Fruit fly (Drosophila melanogaster): ENCODE data around the gene ChT.
A peak's percentile ranks its signal among the peaks of the same experiment; 100 is the strongest.

Gene ChT

dm6 chr3R:18643646-18644045 lies 36.8 kb upstream of the ChT start:
- no peak for TF ChIP-seq Eip74EF (GFP tag; optimal IDR thresholded peaks at IDR 0.05)
- TF ChIP-seq CG12942 (GFP tag; optimal IDR thresholded peaks at IDR 0.05), result no peak
- TF ChIP-seq Bdp1 (GFP tag; optimal IDR thresholded peaks at IDR 0.05), result no peak
- TF ChIP-seq bigmax (GFP tag; optimal IDR thresholded peaks at IDR 0.05), result no peak
- TF ChIP-seq CG7271 (tag; optimal IDR thresholded peaks at IDR 0.05), result no peak
- no peak for TF ChIP-seq CG8478 (optimal IDR thresholded peaks at IDR 0.05)
- TF ChIP-seq MESR4 (GFP tag; optimal IDR thresholded peaks at IDR 0.05), result no peak
- no peak for TF ChIP-seq Oli (tag; optimal IDR thresholded peaks at IDR 0.05)
- TF ChIP-seq Ets65A (GFP tag), result peak; percentile 63
- TF ChIP-seq CG13894 (tag; optimal IDR thresholded peaks at IDR 0.05), result peak; percentile 95
- no peak for TF ChIP-seq Lim3 (GFP tag; IDR thresholded peaks at IDR 0.05)
- TF ChIP-seq fd96Cb (tag; optimal IDR thresholded peaks at IDR 0.05), result no peak
- no peak for TF ChIP-seq Bgb (GFP tag; IDR thresholded peaks at IDR 0.05; ENCODE audit: partially characterized antibody)

dm6 chr3R:18658380-18658944 lies 21.9 kb upstream of the ChT start:
- TF ChIP-seq MBD-R2 (GFP tag; IDR thresholded peaks at IDR 0.05) (no peak), zfh2 (GFP tag; optimal IDR thresholded peaks at IDR 0.05) (no peak), Ets65A (GFP tag) (peak; percentile 72), toy (GFP tag; IDR thresholded peaks at IDR 0.05) (no peak), psq (GFP tag; optimal IDR thresholded peaks at IDR 0.05) (no peak), CG11560 (tag; IDR thresholded peaks at IDR 0.05) (no peak), gcm2 (GFP tag; optimal IDR thresholded peaks at IDR 0.05) (no peak), D (optimal IDR thresholded peaks at IDR 0.05) (peak; percentile 4), D (GFP tag; optimal IDR thresholded peaks at IDR 0.05) (no peak), Awh (GFP tag; IDR thresholded peaks at IDR 0.05) (no peak), Xrp1 (GFP tag; IDR thresholded peaks at IDR 0.05) (no peak), CG14710 (tag; optimal IDR thresholded peaks at IDR 0.05) (peak; percentile 92), CG32767 (GFP tag; IDR thresholded peaks at IDR 0.05) (no peak), Atf3 (GFP tag; optimal IDR thresholded peaks at IDR 0.05) (no peak), zf30C (GFP tag; optimal IDR thresholded peaks at IDR 0.05) (peak; percentile 48), CG17328 (GFP tag; IDR thresholded peaks at IDR 0.05) (no peak), Ravus (GFP tag; IDR thresholded peaks at IDR 0.05) (no peak), Trl (optimal IDR thresholded peaks at IDR 0.05) (peak; percentile 73 to 78), Trl (GFP tag; optimal IDR thresholded peaks at IDR 0.05) (no peak), CG17385 (GFP tag; optimal IDR thresholded peaks at IDR 0.05) (no peak), CG3726 (GFP tag; IDR thresholded peaks at IDR 0.05) (no peak), ci (GFP tag; IDR thresholded peaks at IDR 0.05) (0 out of 3 replicates have a peak, but pooled peaks have one; percentile 34), vvl (GFP tag; IDR thresholded peaks at IDR 0.05) (peak; percentile 40; the same call in 1 of the 2 replicates), sens (GFP tag) (no peak), CG4617 (GFP tag; optimal IDR thresholded peaks at IDR 0.05; ENCODE audit: borderline replicate concordance) (no peak), HLHmδ (GFP tag; optimal IDR thresholded peaks at IDR 0.05) (no peak), CG31365 (tag; optimal IDR thresholded peaks at IDR 0.05) (no peak), gce (GFP tag; IDR thresholded peaks at IDR 0.05) (no peak), prd (optimal IDR thresholded peaks at IDR 0.05) (no peak), prd (GFP tag; IDR thresholded peaks at IDR 0.05) (no peak), nerfin-2 (GFP tag; IDR thresholded peaks at IDR 0.05; ENCODE audit: partially characterized antibody) (no peak), CG11696 (GFP tag; IDR thresholded peaks at IDR 0.05) (0 out of 2 replicates have a peak, but pooled peaks have one; percentile 7), Asciz (GFP tag; optimal IDR thresholded peaks at IDR 0.05) (no peak), BEAF-32 (GFP tag; optimal IDR thresholded peaks at IDR 0.05) (no peak), CG1602 (GFP tag; optimal IDR thresholded peaks at IDR 0.05) (no peak), HLH54F (GFP tag; optimal IDR thresholded peaks at IDR 0.05) (no peak), seq (GFP tag; IDR thresholded peaks at IDR 0.05) (no peak), onecut (GFP tag; IDR thresholded peaks at IDR 0.05) (peak; percentile 78), E2f1 (GFP tag; IDR thresholded peaks at IDR 0.05) (no peak)
